Fruit fly (Drosophila melanogaster) whole organism, wandering third instar larva: Measurements from ENCODE around the gene amrt.

Source experiments
- Sp1 ChIP-seq: fragments of 200-800 bp; sonication (Bioruptor generic); optimal IDR thresholded peaks from 3 replicates; lab custom pipeline; 2019; ENCODE audit warnings: missing biosample characterization, mild to moderate bottlenecking, missing genetic modification characterization, moderate library complexity
- psq ChIP-seq: fragments of 200-800 bp; sonication (Bioruptor generic); optimal IDR thresholded peaks from 3 replicates; lab custom pipeline; 2017; ENCODE audit warnings: missing biosample characterization, mild to moderate bottlenecking, missing genetic modification characterization, moderate library complexity

DNA sequence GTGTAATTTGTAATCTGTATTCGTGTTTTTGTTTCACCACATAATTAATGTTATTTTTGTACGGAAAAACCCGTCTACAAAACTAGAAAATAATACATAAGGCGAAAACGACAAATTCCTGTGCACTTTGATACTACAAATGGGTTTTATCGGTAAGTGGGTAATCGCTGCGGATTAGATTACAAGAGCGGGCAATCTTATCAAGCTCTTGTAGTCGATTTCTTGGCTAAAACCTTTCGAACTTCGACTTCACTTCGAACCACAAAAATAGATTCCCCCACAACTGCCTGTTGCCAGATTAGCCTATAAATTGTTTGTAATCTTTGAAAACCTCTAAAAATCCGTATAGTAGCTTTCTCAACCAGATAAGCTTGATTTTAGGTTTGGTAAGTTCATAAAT, 41.3 kb upstream of the amrt start:
- TF ChIP-seq psq (GFP tag; lab: Kevin White, UChicago) (no peak), Sp1 (GFP tag; lab: Kevin White, UChicago) (no peak)
